Worm (Caenorhabditis elegans) whole organism, early embryonic: ENCODE measurements around the gene F13H8.5.

Experiments
- B0310.2 ChIP-seq: sonication (generic microtip); optimal IDR thresholded peaks from 2 replicates; lab custom pipeline; 2016; ENCODE audit warnings: mild to moderate bottlenecking, missing genetic modification characterization, missing compliant biosample characterization
- F13C5.2 ChIP-seq: sonication (generic microtip); optimal IDR thresholded peaks from 2 replicates; lab custom pipeline; 2017; ENCODE audit warnings: mild to moderate bottlenecking, missing genetic modification characterization, inconsistent platforms, missing compliant biosample characterization
- aly-1 ChIP-seq: sonication (generic microtip); optimal IDR thresholded peaks from 2 replicates; lab custom pipeline; 2016; ENCODE audit warnings: missing genetic modification characterization, missing compliant biosample characterization
- ama-1 ChIP-seq: fragments of 150-350 bp; optimal IDR thresholded peaks from 2 replicates; lab custom pipeline; 2014
- ceh-13 ChIP-seq: fragments of 200-800 bp; sonication (Bioruptor generic); optimal IDR thresholded peaks from 2 replicates; lab custom pipeline; 2018; ENCODE audit warnings: mild to moderate bottlenecking, missing genetic modification characterization, missing compliant biosample characterization
- ceh-36 ChIP-seq: sonication (generic microtip); optimal IDR thresholded peaks from 2 replicates; lab custom pipeline; 2016; ENCODE audit warnings: missing genetic modification characterization, inconsistent platforms, missing compliant biosample characterization
- ets-7 ChIP-seq: sonication (generic microtip); optimal IDR thresholded peaks from 2 replicates; lab custom pipeline; 2016; ENCODE audit warnings: missing genotype, missing genetic modification characterization, missing compliant biosample characterization
- flt-1 ChIP-seq: fragments of 200-800 bp; sonication (Bioruptor generic); IDR thresholded peaks from 2 replicates; pipeline ENCODE4 v1.3.6; 2022; ENCODE audit warnings: missing genetic modification characterization, missing compliant biosample characterization
- hmbx-1 ChIP-seq: sonication (generic microtip); optimal IDR thresholded peaks from 2 replicates; lab custom pipeline; 2016; ENCODE audit warnings: mild to moderate bottlenecking, missing genetic modification characterization, missing compliant biosample characterization
- hmg-4 ChIP-seq: fragments of 200-800 bp; sonication (Bioruptor generic); optimal IDR thresholded peaks from 2 replicates; lab custom pipeline; 2018; ENCODE audit warnings: mild to moderate bottlenecking, missing genetic modification characterization, missing compliant biosample characterization
- hnd-1 ChIP-seq: sonication (generic microtip); optimal IDR thresholded peaks from 2 replicates; lab custom pipeline; 2016; ENCODE audit warnings: missing genetic modification characterization, missing compliant biosample characterization
- pes-1 ChIP-seq: fragments of 200-800 bp; sonication (Bioruptor generic); IDR thresholded peaks from 2 replicates; pipeline ENCODE4 v1.3.6; 2022; ENCODE audit warnings: missing genetic modification reagents, missing genetic modification characterization, missing compliant biosample characterization
- scrt-1 ChIP-seq: fragments of 200-800 bp; sonication (Bioruptor generic); IDR thresholded peaks from 2 replicates; pipeline ENCODE4 v1.3.6; 2022; ENCODE audit warnings: missing genetic modification characterization, missing compliant biosample characterization
- sea-1 ChIP-seq: fragments of 200-800 bp; sonication (Bioruptor generic); conservative IDR thresholded peaks from 2 replicates; pipeline ENCODE4 v1.3.6; 2022; ENCODE audit warnings: missing genetic modification characterization, missing compliant biosample characterization
- tbx-11 ChIP-seq: fragments of 200-800 bp; sonication (Bioruptor generic); IDR thresholded peaks from 2 replicates; pipeline ENCODE4 v1.3.6; 2022; ENCODE audit warnings: missing genetic modification characterization, missing compliant biosample characterization
- tbx-37 ChIP-seq: fragments of 200-800 bp; sonication (Bioruptor generic); conservative IDR thresholded peaks from 2 replicates; pipeline ENCODE4 v1.3.6; 2022; ENCODE audit warnings: missing genetic modification reagents, missing genetic modification characterization, missing compliant biosample characterization
- tra-4 ChIP-seq: sonication (generic microtip); optimal IDR thresholded peaks from 2 replicates; lab custom pipeline; 2017; ENCODE audit warnings: missing genetic modification characterization, missing compliant biosample characterization

Gene F13H8.5

ce11 chrII:6263685-6264084, 7.8 kb upstream of the F13H8.5 start, which contains the start of gene F13H8.3:
TSS of gene F13H8.3 (plus strand) at chrII:6263985.
- TF ChIP-seq tbx-11 (GFP tag; lab: Robert Waterston, UW) (no peak), flt-1 (no peak), pes-1 (GFP tag; lab: Robert Waterston, UW) (no peak), hmg-4 (GFP tag; lab: Kevin White, UChicago) (no peak), hmbx-1 (tag; lab: Kevin White, UChicago) (no peak), tra-4 (tag; lab: Kevin White, UChicago) (no peak), sea-1 (no peak), F13C5.2 (no peak), tbx-37 (GFP tag; lab: Robert Waterston, UW) (no peak), ama-1 (lab: Kevin White, UChicago) (no peak), ceh-36 (no peak), ceh-13 (no peak), B0310.2 (no peak), ets-7 (tag; lab: Kevin White, UChicago) (no peak), aly-1 (tag; lab: Kevin White, UChicago) (no peak), hnd-1 (no peak), scrt-1 (GFP tag; lab: Robert Waterston, UW) (no peak)

ce11 chrII:6262222-6262621, 6.3 kb upstream of the F13H8.5 start, which contains the start of gene F13H8.12:
TSS of gene F13H8.12 (plus strand) at chrII:6262522.
- no peak for TF ChIP-seq ama-1 (lab: Kevin White, UChicago)
- no peak for TF ChIP-seq aly-1 (tag; lab: Kevin White, UChicago)
- no peak for TF ChIP-seq tbx-11 (GFP tag; lab: Robert Waterston, UW)
- TF ChIP-seq pes-1 (GFP tag; lab: Robert Waterston, UW): no peak
- TF ChIP-seq B0310.2: no peak

ce11 chrII:6260684-6261083, 4.8 kb upstream of the F13H8.5 start, which contains the start of gene nmgp-1:
TSS of gene nmgp-1 (plus strand) at chrII:6260857.
- TF ChIP-seq aly-1 (tag; lab: Kevin White, UChicago) (no peak), ceh-36 (no peak), ets-7 (tag; lab: Kevin White, UChicago) (no peak), hmbx-1 (tag; lab: Kevin White, UChicago) (no peak), ceh-13 (no peak)

ce11 chrII:6259867-6260266, 3.9 kb upstream of the F13H8.5 start, which contains the start of gene F13H8.11:
TSS of gene F13H8.11 (minus strand) at chrII:6260021.
- TF ChIP-seq pes-1 (GFP tag; lab: Robert Waterston, UW) (no peak), hnd-1 (no peak), hmbx-1 (tag; lab: Kevin White, UChicago) (no peak), tbx-37 (GFP tag; lab: Robert Waterston, UW) (no peak), ceh-13 (no peak), sea-1 (no peak)

- no peak for TF ChIP-seq flt-1
- no peak for TF ChIP-seq pes-1 (GFP tag; lab: Robert Waterston, UW)
- no peak for TF ChIP-seq hmbx-1 (tag; lab: Kevin White, UChicago)
- TF ChIP-seq F13C5.2: no peak
- no peak for TF ChIP-seq B0310.2
- TF ChIP-seq ama-1 (lab: Kevin White, UChicago): no peak
Observed at ce11 chrII:6257220-6257877, 1.4 kb upstream of the F13H8.5 start.

ce11 chrII:6252707-6253106, 3.2 kb downstream of the F13H8.5 start:
- no peak for TF ChIP-seq ets-7 (tag; lab: Kevin White, UChicago)
- no peak for TF ChIP-seq flt-1
- no peak for TF ChIP-seq ceh-13
- no peak for TF ChIP-seq ceh-36
- no peak for TF ChIP-seq pes-1 (GFP tag; lab: Robert Waterston, UW)
- no peak for TF ChIP-seq B0310.2
- TF ChIP-seq scrt-1 (GFP tag; lab: Robert Waterston, UW): no peak
- TF ChIP-seq hmbx-1 (tag; lab: Kevin White, UChicago): no peak
- TF ChIP-seq tbx-37 (GFP tag; lab: Robert Waterston, UW): no peak
- no peak for TF ChIP-seq aly-1 (tag; lab: Kevin White, UChicago)
- no peak for TF ChIP-seq hmg-4 (GFP tag; lab: Kevin White, UChicago)
- no peak for TF ChIP-seq ama-1 (lab: Kevin White, UChicago)
- no peak for TF ChIP-seq hnd-1
- TF ChIP-seq tra-4 (tag; lab: Kevin White, UChicago): no peak

- TF ChIP-seq flt-1: no peak
- no peak for TF ChIP-seq ama-1 (lab: Kevin White, UChicago)
- TF ChIP-seq tbx-37 (GFP tag; lab: Robert Waterston, UW): no peak
- peak; percentile 7 for TF ChIP-seq aly-1 (tag; lab: Kevin White, UChicago)
- no peak for TF ChIP-seq ceh-36
- no peak for TF ChIP-seq scrt-1 (GFP tag; lab: Robert Waterston, UW)
- no peak for TF ChIP-seq hnd-1
- peak; percentile 39 for TF ChIP-seq F13C5.2
- no peak for TF ChIP-seq sea-1
- no peak for TF ChIP-seq ets-7 (tag; lab: Kevin White, UChicago)
- no peak for TF ChIP-seq hmg-4 (GFP tag; lab: Kevin White, UChicago)
- no peak for TF ChIP-seq ceh-13
- no peak for TF ChIP-seq pes-1 (GFP tag; lab: Robert Waterston, UW)
- TF ChIP-seq tra-4 (tag; lab: Kevin White, UChicago): no peak
Observed at ce11 chrII:6250782-6251461, 5.0 kb downstream of the F13H8.5 start, which contains the start of gene phb-2. TSS of gene phb-2 (plus strand) at chrII:6251411.

ce11 chrII:6248503-6248902, 7.4 kb downstream of the F13H8.5 start:
- TF ChIP-seq ceh-13 (peak; percentile 82), tbx-11 (GFP tag; lab: Robert Waterston, UW) (peak; percentile 91), ama-1 (lab: Kevin White, UChicago) (no peak), ets-7 (tag; lab: Kevin White, UChicago) (peak; percentile 81), flt-1 (peak; percentile 82), hmg-4 (GFP tag; lab: Kevin White, UChicago) (peak; percentile 95), sea-1 (peak; percentile 90), tra-4 (tag; lab: Kevin White, UChicago) (peak; percentile 60), pes-1 (GFP tag; lab: Robert Waterston, UW) (peak; percentile 91), ceh-36 (peak; percentile 95), hmbx-1 (tag; lab: Kevin White, UChicago) (peak; percentile 50), aly-1 (tag; lab: Kevin White, UChicago) (peak; percentile 95), hnd-1 (peak; percentile 72), scrt-1 (GFP tag; lab: Robert Waterston, UW) (peak; percentile 89), B0310.2 (peak; percentile 79), F13C5.2 (peak; percentile 56), tbx-37 (GFP tag; lab: Robert Waterston, UW) (peak; percentile 78)
